Worm (Caenorhabditis elegans) whole organism, L4 larva: ENCODE results near the gene clec-38.

ENCODE experiments used
- F10B5.3 ChIP-seq: sonication (generic microtip); optimal IDR thresholded peaks from 2 replicates; lab custom pipeline; 2016; ENCODE audit warnings: mild to moderate bottlenecking, missing genetic modification characterization, missing compliant biosample characterization
- F49E8.2 ChIP-seq: sonication (generic microtip); optimal IDR thresholded peaks from 2 replicates; lab custom pipeline; 2016; ENCODE audit warnings: missing compliant biosample characterization, mild to moderate bottlenecking, missing genetic modification characterization, borderline replicate concordance
- Y105C5A.15 ChIP-seq: fragments of 200-800 bp; sonication (Bioruptor generic); IDR thresholded peaks from 2 replicates; pipeline ENCODE4 v1.3.6; 2022; ENCODE audit warnings: missing genetic modification characterization, missing compliant biosample characterization
- Y48G9A.11 ChIP-seq: fragments of 200-800 bp; sonication (Bioruptor generic); IDR thresholded peaks from 2 replicates; pipeline ENCODE4 v1.3.6; 2022; ENCODE audit warnings: missing genetic modification reagents, missing genetic modification characterization, missing compliant biosample characterization
- ZK337.2 ChIP-seq: fragments of 200-800 bp; sonication (Bioruptor generic); IDR thresholded peaks from 2 replicates; pipeline ENCODE4 v1.3.6; 2022; ENCODE audit warnings: missing genetic modification reagents, missing genetic modification characterization, missing compliant biosample characterization
- aha-1 ChIP-seq: fragments of 150-350 bp; peaks from one replicate; lab custom pipeline; 2014; ENCODE audit warnings: missing biosample characterization, missing genetic modification characterization
- attf-4 ChIP-seq: sonication (generic microtip); optimal IDR thresholded peaks from 3 replicates; lab custom pipeline; 2017; ENCODE audit warnings: missing biosample characterization, missing genetic modification characterization
- ceh-20 ChIP-seq: fragments of 200-800 bp; sonication (Bioruptor generic); IDR thresholded peaks from 2 replicates; pipeline ENCODE4 v1.3.6; 2022; ENCODE audit warnings: missing genetic modification reagents, missing genetic modification characterization, missing compliant biosample characterization
- ces-1 ChIP-seq: fragments of 150-350 bp; sonication (generic microtip); optimal IDR thresholded peaks from 4 replicates; lab custom pipeline; 2014; ENCODE audit warnings: missing biosample characterization, missing genetic modification reagents, missing genetic modification characterization
- cey-2 ChIP-seq: sonication (generic microtip); optimal IDR thresholded peaks from 3 replicates; lab custom pipeline; 2017; ENCODE audit warnings: missing genetic modification characterization, mild to moderate bottlenecking, missing compliant biosample characterization, antibody characterized with exemption, borderline replicate concordance; ENCODE audit not compliant: insufficient read depth
- daf-19 ChIP-seq: fragments of 200-800 bp; sonication (Bioruptor generic); conservative IDR thresholded peaks from 2 replicates; pipeline ENCODE4 v1.3.6; 2022; ENCODE audit warnings: missing genetic modification characterization, missing compliant biosample characterization
- dmd-8 ChIP-seq: fragments of 200-800 bp; sonication (Bioruptor generic); IDR thresholded peaks from 2 replicates; pipeline ENCODE4 v1.3.6; 2022; ENCODE audit warnings: missing genetic modification characterization, missing compliant biosample characterization
- hlh-11 ChIP-seq: fragments of 200-800 bp; sonication (Bioruptor generic); optimal IDR thresholded peaks from 2 replicates; lab custom pipeline; 2018; ENCODE audit warnings: mild to moderate bottlenecking, missing genetic modification characterization, missing compliant biosample characterization
- hlh-30 ChIP-seq: sonication (generic microtip); optimal IDR thresholded peaks from 2 replicates; lab custom pipeline; 2017; ENCODE audit warnings: antibody characterized with exemption, mild to moderate bottlenecking, missing genetic modification characterization, missing compliant biosample characterization; ENCODE audit not compliant: insufficient read depth
- hmg-1.1 ChIP-seq: fragments of 200-800 bp; sonication (Bioruptor generic); IDR thresholded peaks from 2 replicates; pipeline ENCODE4 v1.3.6; 2022; ENCODE audit warnings: missing genetic modification reagents, missing genetic modification characterization, missing compliant biosample characterization
- jun-1 ChIP-seq: fragments of 150-350 bp; optimal IDR thresholded peaks from 2 replicates; lab custom pipeline; 2014; ENCODE audit warnings: missing biosample characterization, missing genetic modification reagents, missing genetic modification characterization
- lin-15B ChIP-seq: fragments of 150-350 bp; sonication (generic microtip); optimal IDR thresholded peaks from 3 replicates; lab custom pipeline; 2014; ENCODE audit warnings: missing biosample characterization, missing genetic modification characterization
- lin-29 ChIP-seq: fragments of 200-800 bp; sonication (Bioruptor generic); IDR thresholded peaks from 2 replicates; pipeline ENCODE4 v1.3.6; 2022; ENCODE audit warnings: missing genetic modification reagents, missing genetic modification characterization, missing compliant biosample characterization
- lsy-2 ChIP-seq, 2 experiments: fragments of 150-350 bp in 1 of 2; sonication (generic microtip) in 1 of 2; optimal IDR thresholded peaks; 2 replicates each; lab custom pipeline; 2014 to 2017; ENCODE audit warnings: missing biosample characterization in 2 of 2, missing genetic modification characterization in 2 of 2
- mdl-1 ChIP-seq, 2 experiments: fragments of 150-350 bp in 1 of 2; sonication (generic microtip) in 1 of 2; optimal IDR thresholded peaks; 2 replicates each; lab custom pipeline; 2014 to 2017; ENCODE audit warnings: missing biosample characterization in 2 of 2, missing genetic modification characterization in 2 of 2
- mxl-3 ChIP-seq: fragments of 200-800 bp; sonication (Bioruptor generic); optimal IDR thresholded peaks from 2 replicates; lab custom pipeline; 2018; ENCODE audit warnings: mild to moderate bottlenecking, missing genetic modification characterization, missing compliant biosample characterization
- nhr-102 ChIP-seq: sonication (generic microtip); optimal IDR thresholded peaks from 2 replicates; lab custom pipeline; 2016; ENCODE audit warnings: mild to moderate bottlenecking, missing genetic modification characterization, moderate library complexity, missing compliant biosample characterization
- nhr-111 ChIP-seq: fragments of 200-800 bp; sonication (Bioruptor generic); optimal IDR thresholded peaks from 2 replicates; lab custom pipeline; 2018; ENCODE audit warnings: mild to moderate bottlenecking, missing genetic modification characterization, missing compliant biosample characterization
- nhr-237 ChIP-seq: sonication (generic microtip); optimal IDR thresholded peaks from 2 replicates; lab custom pipeline; 2017; ENCODE audit warnings: missing biosample characterization, missing genetic modification characterization
- nhr-41 ChIP-seq: fragments of 200-800 bp; sonication (Bioruptor generic); IDR thresholded peaks from 2 replicates; pipeline ENCODE4 v1.3.6; 2022; ENCODE audit warnings: missing genetic modification reagents, missing genetic modification characterization, missing compliant biosample characterization
- nhr-42 ChIP-seq: fragments of 200-800 bp; sonication (Bioruptor generic); IDR thresholded peaks from 2 replicates; pipeline ENCODE4 v1.3.6; 2022; ENCODE audit warnings: missing genetic modification characterization, missing compliant biosample characterization
- pha-4 ChIP-seq, 2 experiments: fragments of 150-350 bp in 1 of 2; fragments of 200-800 bp in 1 of 2; sonication (Bioruptor generic) in 1 of 2; IDR thresholded peaks in 1 of 2; optimal IDR thresholded peaks in 1 of 2; 2 replicates each; pipeline versions ENCODE4 v1.3.6 to Lab custom; 2014 to 2022; ENCODE audit warnings: missing genetic modification characterization in 2 of 2, missing genetic modification reagents in 2 of 2, missing biosample characterization in 1 of 2, missing compliant biosample characterization in 1 of 2
- php-3 ChIP-seq: fragments of 200-800 bp; sonication (Bioruptor generic); IDR thresholded peaks from 2 replicates; pipeline ENCODE4 v1.3.6; 2022; ENCODE audit warnings: missing genetic modification reagents, missing genetic modification characterization, missing compliant biosample characterization
- rbr-2 ChIP-seq: sonication (generic microtip); optimal IDR thresholded peaks from 2 replicates; lab custom pipeline; 2016; ENCODE audit warnings: missing genotype, missing genetic modification characterization, missing compliant biosample characterization
- skn-1 ChIP-seq: fragments of 150-350 bp; optimal IDR thresholded peaks from 2 replicates; lab custom pipeline; 2014; ENCODE audit warnings: missing biosample characterization, missing genetic modification characterization
- spr-1 ChIP-seq: sonication (generic microtip); optimal IDR thresholded peaks from 2 replicates; lab custom pipeline; 2016; ENCODE audit warnings: mild to moderate bottlenecking, missing genetic modification characterization, missing compliant biosample characterization
- zag-1 ChIP-seq: fragments of 150-350 bp; optimal IDR thresholded peaks from 2 replicates; lab custom pipeline; 2014; ENCODE audit warnings: missing biosample characterization, missing genetic modification characterization
- zfp-2 ChIP-seq: sonication (generic microtip); optimal IDR thresholded peaks from 2 replicates; lab custom pipeline; 2016; ENCODE audit warnings: mild to moderate bottlenecking, missing genetic modification characterization, missing compliant biosample characterization
- zip-11 ChIP-seq: fragments of 200-800 bp; sonication (Bioruptor generic); IDR thresholded peaks from 2 replicates; pipeline ENCODE4 v1.3.6; 2022; ENCODE audit warnings: missing genetic modification characterization, missing compliant biosample characterization
- zip-2 ChIP-seq: fragments of 150-350 bp; optimal IDR thresholded peaks from 2 replicates; lab custom pipeline; 2014; ENCODE audit warnings: missing biosample characterization, missing genetic modification characterization
- ztf-7 ChIP-seq: fragments of 150-350 bp; optimal IDR thresholded peaks from 2 replicates; lab custom pipeline; 2014; ENCODE audit warnings: missing biosample characterization, missing genetic modification characterization

clec-38 gene

ce11 chrV:16742123-16742522 lies 6.7 kb upstream of the clec-38 start, which contains the start of gene T25E12.6:
T25E12.6 (plus strand) TSS chrV:16742423.
- TF ChIP-seq jun-1 (tag; lab: Kevin White, UChicago): no peak
- TF ChIP-seq zfp-2 (tag; lab: Kevin White, UChicago): no peak
- no peak for TF ChIP-seq nhr-102 (tag; lab: Kevin White, UChicago)
- no peak for TF ChIP-seq mdl-1 (tag; optimal IDR thresholded peaks at IDR 0.05; lab: Kevin White, UChicago)
- TF ChIP-seq aha-1 (tag; lab: Kevin White, UChicago): peak; percentile 67
- no peak for TF ChIP-seq rbr-2 (tag; lab: Kevin White, UChicago)

- TF ChIP-seq mxl-3 (no peak), lin-29 (GFP tag; lab: Robert Waterston, UW) (no peak), nhr-111 (no peak), lsy-2 (tag; optimal IDR thresholded peaks at IDR 0.05; lab: Kevin White, UChicago) (no peak), dmd-8 (no peak), spr-1 (tag; lab: Kevin White, UChicago) (no peak), pha-4 (GFP tag; IDR thresholded peaks at IDR 0.05; lab: Robert Waterston, UW) (no peak), pha-4 (tag; optimal IDR thresholded peaks at IDR 0.05; lab: Kevin White, UChicago) (no peak), cey-2 (tag; lab: Kevin White, UChicago) (no peak)
Measured at ce11 chrV:16739100-16739499, 3.7 kb upstream of the clec-38 start, which contains the start of the genes clec-29 and clec-39. clec-29 (minus strand) TSS chrV:16739200. clec-39 (plus strand) TSS chrV:16739268.

- TF ChIP-seq hlh-11 (tag; lab: Kevin White, UChicago) (no peak), Y105C5A.15 (GFP tag; lab: Robert Waterston, UW) (no peak), hlh-30 (tag; lab: Kevin White, UChicago) (no peak), ceh-20 (GFP tag; lab: Robert Waterston, UW) (no peak), hmg-1.1 (GFP tag; lab: Robert Waterston, UW) (no peak), skn-1 (tag; lab: Kevin White, UChicago) (no peak), php-3 (no peak), nhr-237 (tag; lab: Kevin White, UChicago) (no peak), lin-15B (no peak), zip-11 (GFP tag; lab: Robert Waterston, UW) (no peak), aha-1 (tag; lab: Kevin White, UChicago) (no peak), ztf-7 (tag; lab: Kevin White, UChicago) (no peak), zip-2 (no peak)
Measured at ce11 chrV:16733681-16734080, 1.7 kb downstream of the clec-38 start, which contains the start of gene T25E12.16. T25E12.16 (minus strand) TSS chrV:16733781.

- no peak for TF ChIP-seq daf-19
- no peak for TF ChIP-seq nhr-42 (GFP tag; lab: Robert Waterston, UW)
- no peak for TF ChIP-seq zag-1 (tag; lab: Kevin White, UChicago)
- no peak for TF ChIP-seq F49E8.2
- TF ChIP-seq F10B5.3: no peak
- TF ChIP-seq ces-1 (GFP tag; lab: Kevin White, UChicago): no peak
- TF ChIP-seq nhr-41 (GFP tag; lab: Robert Waterston, UW): no peak
- TF ChIP-seq Y48G9A.11: no peak
- TF ChIP-seq ZK337.2: no peak
- TF ChIP-seq attf-4 (tag; lab: Kevin White, UChicago): no peak
- TF ChIP-seq nhr-102 (tag; lab: Kevin White, UChicago): no peak
Measured at ce11 chrV:16731600-16731999, 3.8 kb downstream of the clec-38 start, which contains the start of gene srz-100. srz-100 (plus strand) TSS chrV:16731900.
